Fruit fly (Drosophila melanogaster): Measurements from ENCODE around the gene CG1824.

DNA sequence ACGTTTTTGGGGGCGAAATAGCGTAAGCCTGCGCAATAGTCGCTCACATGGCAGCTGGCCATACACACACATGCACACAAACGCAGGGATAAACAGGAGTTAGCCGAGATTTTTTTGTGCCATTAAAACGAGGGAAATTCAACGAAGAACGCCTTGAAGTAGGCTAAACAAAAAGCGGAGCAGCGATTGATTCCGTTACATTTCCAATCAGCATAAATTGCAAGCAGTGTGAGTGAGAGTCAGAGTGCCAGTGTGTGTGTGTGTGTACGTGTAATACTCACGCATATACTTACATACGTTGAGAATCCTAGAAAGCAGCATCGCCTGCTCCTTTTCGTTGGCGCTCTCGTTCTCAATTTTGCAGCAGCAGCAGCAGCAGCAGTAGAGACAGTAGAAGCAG lies 37.8 kb upstream of the CG1824 start:
- TF ChIP-seq CG5204 (GFP tag; optimal IDR thresholded peaks at IDR 0.05), result no peak
- no peak for TF ChIP-seq CG7101 (tag; optimal IDR thresholded peaks at IDR 0.05)
- TF ChIP-seq Mnt (GFP tag; optimal IDR thresholded peaks at IDR 0.05), result no peak
- no peak for TF ChIP-seq cic (GFP tag; optimal IDR thresholded peaks at IDR 0.05)
- TF ChIP-seq CG1620 (GFP tag; optimal IDR thresholded peaks at IDR 0.05), result no peak
- no peak for TF ChIP-seq CG11617 (GFP tag; optimal IDR thresholded peaks at IDR 0.05)
- no peak for TF ChIP-seq CG7045 (GFP tag; optimal IDR thresholded peaks at IDR 0.05)
- TF ChIP-seq cnc (optimal IDR thresholded peaks at IDR 0.05), result no peak

Data from whole organism, adult.